Worm (Caenorhabditis elegans) whole organism, L2 larva: ENCODE data around the gene K08H2.3.

ENCODE experiments used
- C34F6.9 ChIP-seq: fragments of 150-350 bp; optimal IDR thresholded peaks from 2 replicates; lab custom pipeline; 2014; ENCODE audit warnings: missing biosample characterization, missing genetic modification characterization
- F13H6.1 ChIP-seq: sonication (generic microtip); optimal IDR thresholded peaks from 2 replicates; lab custom pipeline; 2016; ENCODE audit warnings: missing genetic modification characterization, missing compliant biosample characterization
- R02D3.7 ChIP-seq: fragments of 150-350 bp; optimal IDR thresholded peaks from 2 replicates; lab custom pipeline; 2014; ENCODE audit warnings: missing biosample characterization, missing genetic modification characterization
- Y55F3AM.14 ChIP-seq: fragments of 200-800 bp; sonication (Bioruptor generic); optimal IDR thresholded peaks from 2 replicates; lab custom pipeline; 2018; ENCODE audit warnings: mild to moderate bottlenecking, missing genetic modification characterization, missing compliant biosample characterization
- blmp-1 ChIP-seq: sonication (generic microtip); optimal IDR thresholded peaks from 2 replicates; lab custom pipeline; 2017; ENCODE audit warnings: missing genetic modification characterization, mild to moderate bottlenecking, missing compliant biosample characterization, antibody characterized with exemption, moderate library complexity; ENCODE audit not compliant: insufficient read depth
- ceh-16 ChIP-seq: fragments of 150-350 bp; optimal IDR thresholded peaks from 2 replicates; lab custom pipeline; 2014; ENCODE audit warnings: missing biosample characterization, missing genetic modification characterization
- crh-2 ChIP-seq: sonication (generic microtip); optimal IDR thresholded peaks from 2 replicates; lab custom pipeline; 2017; ENCODE audit warnings: missing biosample characterization, missing genetic modification characterization
- dmd-4 ChIP-seq: sonication (generic microtip); optimal IDR thresholded peaks from 2 replicates; lab custom pipeline; 2017; ENCODE audit warnings: missing biosample characterization, missing genetic modification characterization
- egl-27 ChIP-seq: sonication (generic microtip); optimal IDR thresholded peaks from 3 replicates; lab custom pipeline; 2017; ENCODE audit warnings: missing biosample characterization, missing genetic modification reagents, missing genetic modification characterization
- elt-1 ChIP-seq: fragments of 150-350 bp; optimal IDR thresholded peaks from 2 replicates; lab custom pipeline; 2014; ENCODE audit warnings: missing biosample characterization, missing genetic modification characterization
- elt-3 ChIP-seq: sonication (generic microtip); optimal IDR thresholded peaks from 2 replicates; lab custom pipeline; 2017; ENCODE audit warnings: missing biosample characterization, missing genetic modification characterization
- fos-1 ChIP-seq: fragments of 150-350 bp; optimal IDR thresholded peaks from 2 replicates; lab custom pipeline; 2014; ENCODE audit warnings: missing biosample characterization, missing genetic modification characterization
- gmeb-1 ChIP-seq: fragments of 150-350 bp; optimal IDR thresholded peaks from 2 replicates; lab custom pipeline; 2014; ENCODE audit warnings: missing biosample characterization, missing genetic modification characterization
- lin-11 ChIP-seq: fragments of 150-350 bp; sonication (generic microtip); optimal IDR thresholded peaks from 2 replicates; lab custom pipeline; 2014; ENCODE audit warnings: missing biosample characterization, missing genetic modification characterization, inconsistent platforms, mixed read lengths
- lin-39 ChIP-seq: fragments of 150-350 bp; optimal IDR thresholded peaks from 2 replicates; lab custom pipeline; 2014; ENCODE audit warnings: missing biosample characterization, missing genetic modification reagents, missing genetic modification characterization
- lsy-2 ChIP-seq, 2 experiments: fragments of 150-350 bp in 1 of 2; sonication (generic microtip) in 1 of 2; optimal IDR thresholded peaks; 2 replicates each; lab custom pipeline; 2014 to 2017; ENCODE audit warnings: missing biosample characterization in 2 of 2, missing genetic modification characterization in 2 of 2
- mdl-1 ChIP-seq, 2 experiments: fragments of 150-350 bp in 1 of 2; sonication (generic microtip) in 1 of 2; optimal IDR thresholded peaks; 2 replicates each; lab custom pipeline; 2017; ENCODE audit warnings: missing biosample characterization in 2 of 2, missing genetic modification characterization in 2 of 2
- nhr-10 ChIP-seq: sonication (generic microtip); optimal IDR thresholded peaks from 2 replicates; lab custom pipeline; 2017; ENCODE audit warnings: missing biosample characterization, missing genetic modification characterization
- nhr-11 ChIP-seq: fragments of 150-350 bp; optimal IDR thresholded peaks from 2 replicates; lab custom pipeline; 2014; ENCODE audit warnings: missing biosample characterization, missing genetic modification characterization
- nhr-12 ChIP-seq: fragments of 150-350 bp; optimal IDR thresholded peaks from 2 replicates; lab custom pipeline; 2014; ENCODE audit warnings: missing biosample characterization, missing genetic modification characterization
- nhr-129 ChIP-seq: fragments of 150-350 bp; optimal IDR thresholded peaks from 2 replicates; lab custom pipeline; 2014; ENCODE audit warnings: missing biosample characterization, missing genetic modification characterization
- nhr-237 ChIP-seq: fragments of 150-350 bp; optimal IDR thresholded peaks from 2 replicates; lab custom pipeline; 2014; ENCODE audit warnings: missing biosample characterization, missing genetic modification characterization
- nhr-25 ChIP-seq: fragments of 150-350 bp; sonication (generic microtip); optimal IDR thresholded peaks from 3 replicates; lab custom pipeline; 2014; ENCODE audit warnings: missing biosample characterization, missing genetic modification characterization
- sem-4 ChIP-seq: fragments of 150-350 bp; optimal IDR thresholded peaks from 2 replicates; lab custom pipeline; 2014; ENCODE audit warnings: missing biosample characterization, missing genetic modification reagents, missing genetic modification characterization
- sma-3 ChIP-seq: sonication (generic microtip); optimal IDR thresholded peaks from 2 replicates; lab custom pipeline; 2016; ENCODE audit warnings: missing genetic modification reagents, missing genetic modification characterization, missing compliant biosample characterization
- unc-39 ChIP-seq: fragments of 150-350 bp; optimal IDR thresholded peaks from 2 replicates; lab custom pipeline; 2014; ENCODE audit warnings: missing biosample characterization, missing genetic modification characterization
- unc-55 ChIP-seq: fragments of 150-350 bp; sonication (generic microtip); optimal IDR thresholded peaks from 3 replicates; lab custom pipeline; 2014; ENCODE audit warnings: missing biosample characterization, missing genetic modification reagents, missing genetic modification characterization
- unc-62 ChIP-seq: fragments of 150-350 bp; optimal IDR thresholded peaks from 2 replicates; lab custom pipeline; 2014; ENCODE audit warnings: missing biosample characterization, missing genetic modification reagents, missing genetic modification characterization
- zag-1 ChIP-seq: fragments of 150-350 bp; optimal IDR thresholded peaks from 2 replicates; lab custom pipeline; 2014; ENCODE audit warnings: missing biosample characterization, missing genetic modification characterization
- ztf-1 ChIP-seq: fragments of 200-800 bp; sonication (Bioruptor generic); conservative IDR thresholded peaks from 2 replicates; pipeline ENCODE4 v1.3.6; 2022; ENCODE audit warnings: missing genetic modification characterization, missing compliant biosample characterization
- ztf-11 ChIP-seq: sonication (generic microtip); optimal IDR thresholded peaks from 2 replicates; lab custom pipeline; 2017; ENCODE audit warnings: missing biosample characterization, missing genetic modification characterization

The K08H2.3 gene

ce11 chrX:13201401-13201800 lies 35.8 kb upstream of the K08H2.3 start, which contains the start of gene unc-9:
Gene unc-9, plus strand, starts transcription at chrX:13201770.
- TF ChIP-seq Y55F3AM.14 (GFP tag; lab: Kevin White, UChicago) (no peak), R02D3.7 (tag; lab: Kevin White, UChicago) (no peak), nhr-12 (tag; lab: Kevin White, UChicago) (no peak), lin-11 (tag; lab: Kevin White, UChicago) (no peak), unc-55 (GFP tag; lab: Kevin White, UChicago) (no peak), sma-3 (no peak), crh-2 (no peak), sem-4 (tag; lab: Kevin White, UChicago) (no peak), fos-1 (tag; lab: Kevin White, UChicago) (no peak), nhr-25 (tag; lab: Kevin White, UChicago) (no peak), elt-1 (tag; lab: Kevin White, UChicago) (no peak), F13H6.1 (no peak), unc-62 (GFP tag; lab: Kevin White, UChicago) (no peak), nhr-11 (tag; lab: Kevin White, UChicago) (no peak), blmp-1 (tag; lab: Kevin White, UChicago) (no peak), egl-27 (tag; lab: Kevin White, UChicago) (no peak), ceh-16 (tag; lab: Kevin White, UChicago) (no peak)

ce11 chrX:13202312-13202711 lies 34.9 kb upstream of the K08H2.3 start:
- TF ChIP-seq nhr-12 (tag; lab: Kevin White, UChicago) (no peak), fos-1 (tag; lab: Kevin White, UChicago) (no peak), dmd-4 (tag; lab: Kevin White, UChicago) (no peak), unc-62 (GFP tag; lab: Kevin White, UChicago) (no peak), ztf-11 (tag; lab: Kevin White, UChicago) (no peak), nhr-129 (tag; lab: Kevin White, UChicago) (no peak), egl-27 (tag; lab: Kevin White, UChicago) (no peak), nhr-10 (no peak), ztf-1 (GFP tag; lab: Robert Waterston, UW) (no peak), gmeb-1 (no peak), F13H6.1 (no peak), elt-1 (tag; lab: Kevin White, UChicago) (no peak), nhr-25 (tag; lab: Kevin White, UChicago) (no peak), blmp-1 (tag; lab: Kevin White, UChicago) (no peak), nhr-11 (tag; lab: Kevin White, UChicago) (no peak), ceh-16 (tag; lab: Kevin White, UChicago) (no peak), lin-11 (tag; lab: Kevin White, UChicago) (no peak), unc-55 (GFP tag; lab: Kevin White, UChicago) (no peak), crh-2 (no peak), sem-4 (tag; lab: Kevin White, UChicago) (no peak)

ce11 chrX:13206011-13206410 lies 31.2 kb upstream of the K08H2.3 start:
- TF ChIP-seq C34F6.9 (tag; lab: Kevin White, UChicago): peak; percentile 2
- TF ChIP-seq lsy-2 (tag; optimal IDR thresholded peaks at IDR 0.05; lab: Kevin White, UChicago): no peak
- TF ChIP-seq zag-1 (tag; lab: Kevin White, UChicago): peak; percentile 30
- TF ChIP-seq, all 48 proteins: peak for 2

- peak; percentile 66 for TF ChIP-seq Y55F3AM.14 (GFP tag; lab: Kevin White, UChicago)
- TF ChIP-seq F13H6.1: peak; percentile 12
- no peak for TF ChIP-seq crh-2
- TF ChIP-seq C34F6.9 (tag; lab: Kevin White, UChicago): peak; percentile 18
- TF ChIP-seq unc-39: no peak
- no peak for TF ChIP-seq elt-3 (tag; lab: Kevin White, UChicago)
- TF ChIP-seq nhr-129 (tag; lab: Kevin White, UChicago): peak; percentile 14
- TF ChIP-seq, all 48 proteins: peak for 4
Observed at ce11 chrX:13206911-13207310, 30.3 kb upstream of the K08H2.3 start.

ce11 chrX:13209026-13209425 lies 28.2 kb upstream of the K08H2.3 start:
- no peak for TF ChIP-seq R02D3.7 (tag; lab: Kevin White, UChicago)
- TF ChIP-seq lsy-2 (tag; optimal IDR thresholded peaks at IDR 0.05; lab: Kevin White, UChicago): peak in 1 of 2 experiments; percentile 5
- no peak for TF ChIP-seq nhr-129 (tag; lab: Kevin White, UChicago)
- TF ChIP-seq sem-4 (tag; lab: Kevin White, UChicago): no peak
- no peak for TF ChIP-seq blmp-1 (tag; lab: Kevin White, UChicago)
- TF ChIP-seq mdl-1 (tag; optimal IDR thresholded peaks at IDR 0.05; lab: Kevin White, UChicago): no peak
- peak; percentile 19 for TF ChIP-seq unc-55 (GFP tag; lab: Kevin White, UChicago)
- no peak for TF ChIP-seq nhr-12 (tag; lab: Kevin White, UChicago)
- no peak for TF ChIP-seq elt-3 (tag; lab: Kevin White, UChicago)
- TF ChIP-seq lin-11 (tag; lab: Kevin White, UChicago): no peak
- no peak for TF ChIP-seq lin-39 (tag; lab: Kevin White, UChicago)
- TF ChIP-seq nhr-237: no peak
